Fruit fly (Drosophila melanogaster) ovary, adult (tissue): ENCODE data around the gene Cul5.

Source experiments
- CG17801 ChIP-seq: fragments of 200-800 bp; optimal IDR thresholded peaks from 2 replicates; lab custom pipeline; 2019; ENCODE audit warnings: missing biosample characterization, mild to moderate bottlenecking, missing genetic modification characterization, moderate library complexity; ENCODE audit not compliant: partially characterized antibody

Gene Cul5

dm6 chr3R:29020366-29020765, 42.4 kb downstream of the Cul5 start, which contains the start of gene wat:
Gene wat, minus strand, starts transcription at chr3R:29020406.
- TF ChIP-seq CG17801 (GFP tag; lab: Kevin White, UChicago): no peak

dm6 chr3R:29011144-29011543, 51.6 kb downstream of the Cul5 start:
- no peak for TF ChIP-seq CG17801 (GFP tag; lab: Kevin White, UChicago)
